Worm (Caenorhabditis elegans) whole organism, L1 larva: ENCODE results near the gene ttll-15.

Experiments used
- C04F5.9 ChIP-seq: sonication (generic microtip); optimal IDR thresholded peaks from 2 replicates; lab custom pipeline; 2016; ENCODE audit warnings: missing genetic modification characterization, missing compliant biosample characterization
- C16A3.4 ChIP-seq: fragments of 150-350 bp; optimal IDR thresholded peaks from 2 replicates; lab custom pipeline; 2014; ENCODE audit warnings: missing biosample characterization, missing genetic modification characterization
- F16B12.6 ChIP-seq: fragments of 150-350 bp; optimal IDR thresholded peaks from 2 replicates; lab custom pipeline; 2014; ENCODE audit warnings: missing biosample characterization, missing genetic modification characterization
- Y116A8C.19 ChIP-seq: sonication (generic microtip); optimal IDR thresholded peaks from 2 replicates; lab custom pipeline; 2016; ENCODE audit warnings: missing compliant biosample characterization, missing genetic modification characterization, borderline replicate concordance
- aly-2 ChIP-seq: fragments of 150-350 bp; optimal IDR thresholded peaks from 2 replicates; lab custom pipeline; 2014; ENCODE audit warnings: missing biosample characterization, missing genetic modification characterization
- ceh-88 ChIP-seq: fragments of 200-800 bp; sonication (Bioruptor generic); IDR thresholded peaks from 2 replicates; pipeline ENCODE4 v1.3.6; 2022; ENCODE audit warnings: missing genetic modification characterization, missing compliant biosample characterization
- ceh-90 ChIP-seq: sonication (generic microtip); optimal IDR thresholded peaks from 2 replicates; lab custom pipeline; 2016; ENCODE audit warnings: missing genetic modification characterization, missing compliant biosample characterization
- ces-1 ChIP-seq: fragments of 150-350 bp; optimal IDR thresholded peaks from 2 replicates; lab custom pipeline; 2014; ENCODE audit warnings: missing biosample characterization, missing genetic modification reagents, missing genetic modification characterization
- dpl-1 ChIP-seq, 3 experiments: fragments of 150-350 bp in 2 of 3; sonication (generic microtip) in 1 of 3; optimal IDR thresholded peaks; 2 replicates each; lab custom pipeline; 2014 to 2017; ENCODE audit warnings: missing biosample characterization in 3 of 3, missing genetic modification characterization in 3 of 3, missing genetic modification reagents in 3 of 3
- dsc-1 ChIP-seq: sonication (generic microtip); optimal IDR thresholded peaks from 2 replicates; lab custom pipeline; 2016; ENCODE audit warnings: mild to moderate bottlenecking, missing genetic modification characterization, missing compliant biosample characterization
- efl-1 ChIP-seq, 4 experiments: fragments of 150-350 bp; optimal IDR thresholded peaks in 3 of 4; peaks in 1 of 4; 1 replicate in 1 of 4; 2 replicates in 3 of 4; lab custom pipeline; 2014; ENCODE audit warnings: missing biosample characterization in 2 of 4, missing genetic modification characterization in 2 of 4, missing genetic modification reagents in 2 of 4
- egl-13 ChIP-seq: sonication (generic microtip); optimal IDR thresholded peaks from 2 replicates; lab custom pipeline; 2016; ENCODE audit warnings: missing genotype, missing genetic modification reagents, missing genetic modification characterization, missing compliant biosample characterization
- elt-2 ChIP-seq: sonication (generic microtip); optimal IDR thresholded peaks from 2 replicates; lab custom pipeline; 2016; ENCODE audit warnings: missing genetic modification characterization, mild to moderate bottlenecking, inconsistent platforms, missing compliant biosample characterization, missing genetic modification reagents
- fkh-8 ChIP-seq: sonication (generic microtip); optimal IDR thresholded peaks from 2 replicates; lab custom pipeline; 2016; ENCODE audit warnings: mild to moderate bottlenecking, missing genetic modification characterization, missing compliant biosample characterization
- hlh-4 ChIP-seq: sonication (generic microtip); optimal IDR thresholded peaks from 2 replicates; lab custom pipeline; 2016; ENCODE audit warnings: mild to moderate bottlenecking, missing genetic modification characterization, missing compliant biosample characterization
- hpl-2 ChIP-seq: fragments of 150-350 bp; optimal IDR thresholded peaks from 2 replicates; lab custom pipeline; 2014; ENCODE audit warnings: missing biosample characterization, missing genetic modification reagents, missing genetic modification characterization
- isw-1 ChIP-seq: fragments of 200-800 bp; sonication (Bioruptor generic); IDR thresholded peaks from 2 replicates; pipeline ENCODE4 v1.3.6; 2022; ENCODE audit warnings: missing genetic modification characterization, missing compliant biosample characterization
- jun-1 ChIP-seq: fragments of 150-350 bp; optimal IDR thresholded peaks from 2 replicates; lab custom pipeline; 2014; ENCODE audit warnings: missing biosample characterization, missing genetic modification reagents, missing genetic modification characterization
- lin-39 ChIP-seq: fragments of 150-350 bp; optimal IDR thresholded peaks from 2 replicates; lab custom pipeline; 2014; ENCODE audit warnings: missing biosample characterization, missing genetic modification reagents, missing genetic modification characterization
- lir-3 ChIP-seq: sonication (generic microtip); optimal IDR thresholded peaks from 2 replicates; lab custom pipeline; 2016; ENCODE audit warnings: mild to moderate bottlenecking, missing genetic modification characterization, moderate library complexity, missing compliant biosample characterization; ENCODE audit not compliant: poor library complexity
- lsy-2 ChIP-seq, 2 experiments: fragments of 150-350 bp; optimal IDR thresholded peaks; 2 replicates each; lab custom pipeline; 2014; ENCODE audit warnings: missing biosample characterization in 2 of 2, missing genetic modification characterization in 2 of 2
- mdl-1 ChIP-seq, 2 experiments: fragments of 150-350 bp; optimal IDR thresholded peaks; 2 replicates each; lab custom pipeline; 2014 to 2017; ENCODE audit warnings: missing biosample characterization in 2 of 2, missing genetic modification characterization in 2 of 2, inconsistent platforms in 1 of 2
- mef-2 ChIP-seq: fragments of 150-350 bp; optimal IDR thresholded peaks from 2 replicates; lab custom pipeline; 2014; ENCODE audit warnings: missing biosample characterization, missing genetic modification characterization
- mep-1 ChIP-seq: fragments of 150-350 bp; optimal IDR thresholded peaks from 2 replicates; lab custom pipeline; 2014; ENCODE audit warnings: missing biosample characterization, missing genetic modification characterization
- nhr-11 ChIP-seq: fragments of 150-350 bp; optimal IDR thresholded peaks from 2 replicates; lab custom pipeline; 2014; ENCODE audit warnings: missing biosample characterization, missing genetic modification characterization
- nhr-12 ChIP-seq: sonication (generic microtip); optimal IDR thresholded peaks from 2 replicates; lab custom pipeline; 2017; ENCODE audit warnings: missing biosample characterization, missing genetic modification characterization
- nhr-20 ChIP-seq: sonication (generic microtip); optimal IDR thresholded peaks from 2 replicates; lab custom pipeline; 2016; ENCODE audit warnings: mild to moderate bottlenecking, missing genetic modification characterization, missing compliant biosample characterization
- nhr-28 ChIP-seq: fragments of 150-350 bp; optimal IDR thresholded peaks from 2 replicates; lab custom pipeline; 2014; ENCODE audit warnings: missing biosample characterization, missing genetic modification characterization
- nhr-47 ChIP-seq: sonication (generic microtip); optimal IDR thresholded peaks from 2 replicates; lab custom pipeline; 2016; ENCODE audit warnings: mild to moderate bottlenecking, missing genetic modification characterization, moderate library complexity, missing compliant biosample characterization
- nhr-71 ChIP-seq: sonication (generic microtip); optimal IDR thresholded peaks from 2 replicates; lab custom pipeline; 2016; ENCODE audit warnings: mild to moderate bottlenecking, missing genetic modification characterization, moderate library complexity, missing compliant biosample characterization
- nhr-76 ChIP-seq: sonication (generic microtip); optimal IDR thresholded peaks from 2 replicates; lab custom pipeline; 2017; ENCODE audit warnings: missing biosample characterization, missing genetic modification characterization
- nhr-77 ChIP-seq: fragments of 150-350 bp; optimal IDR thresholded peaks from 2 replicates; lab custom pipeline; 2014; ENCODE audit warnings: missing biosample characterization, missing genetic modification characterization
- nhr-85 ChIP-seq: sonication (generic microtip); peaks from one replicate; lab custom pipeline; 2016; ENCODE audit warnings: missing genetic modification characterization, inconsistent platforms, missing compliant biosample characterization
- nhr-90 ChIP-seq: sonication (generic microtip); optimal IDR thresholded peaks from 2 replicates; lab custom pipeline; 2016; ENCODE audit warnings: mild to moderate bottlenecking, missing genetic modification characterization, missing compliant biosample characterization; ENCODE audit not compliant: poor library complexity
- pag-3 ChIP-seq: sonication (generic microtip); optimal IDR thresholded peaks from 2 replicates; lab custom pipeline; 2017; ENCODE audit warnings: missing genetic modification characterization, mild to moderate bottlenecking, missing compliant biosample characterization, antibody characterized with exemption, borderline replicate concordance; ENCODE audit not compliant: insufficient read depth
- pax-3 ChIP-seq: fragments of 200-800 bp; sonication (Bioruptor generic); optimal IDR thresholded peaks from 2 replicates; lab custom pipeline; 2018; ENCODE audit warnings: mild to moderate bottlenecking, missing genetic modification characterization, moderate library complexity, missing compliant biosample characterization
- pqm-1 ChIP-seq: sonication (generic microtip); optimal IDR thresholded peaks from 3 replicates; lab custom pipeline; 2017; ENCODE audit warnings: missing biosample characterization, missing genetic modification characterization
- skn-1 ChIP-seq: fragments of 150-350 bp; optimal IDR thresholded peaks from 2 replicates; lab custom pipeline; 2014; ENCODE audit warnings: missing biosample characterization, missing genetic modification characterization
- snpc-4 ChIP-seq: fragments of 150-350 bp; optimal IDR thresholded peaks from 2 replicates; lab custom pipeline; 2014; ENCODE audit warnings: missing biosample characterization, missing genetic modification characterization
- snu-23 ChIP-seq: sonication (generic microtip); optimal IDR thresholded peaks from 2 replicates; lab custom pipeline; 2016; ENCODE audit warnings: missing genetic modification characterization, missing compliant biosample characterization
- sptf-1 ChIP-seq: fragments of 150-350 bp; optimal IDR thresholded peaks from 2 replicates; lab custom pipeline; 2014; ENCODE audit warnings: missing biosample characterization, missing genetic modification characterization
- swsn-7 ChIP-seq: sonication (generic microtip); optimal IDR thresholded peaks from 2 replicates; lab custom pipeline; 2016; ENCODE audit warnings: missing genetic modification characterization, missing compliant biosample characterization
- unc-62 ChIP-seq: fragments of 150-350 bp; optimal IDR thresholded peaks from 2 replicates; lab custom pipeline; 2014; ENCODE audit warnings: missing biosample characterization, missing genetic modification reagents, missing genetic modification characterization
- xbp-1 ChIP-seq: sonication (generic microtip); optimal IDR thresholded peaks from 2 replicates; lab custom pipeline; 2016; ENCODE audit warnings: missing genetic modification characterization, missing compliant biosample characterization
- zag-1 ChIP-seq: fragments of 150-350 bp; optimal IDR thresholded peaks from 2 replicates; lab custom pipeline; 2014; ENCODE audit warnings: missing biosample characterization, missing genetic modification characterization
- zip-4 ChIP-seq: fragments of 200-800 bp; sonication (Bioruptor generic); optimal IDR thresholded peaks from 2 replicates; lab custom pipeline; 2018; ENCODE audit warnings: mild to moderate bottlenecking, missing genetic modification characterization, moderate library complexity, missing compliant biosample characterization
- ztf-11 ChIP-seq, 2 experiments: sonication (generic microtip); optimal IDR thresholded peaks; 2 replicates each; lab custom pipeline; 2016 to 2017; ENCODE audit warnings: missing genetic modification characterization in 2 of 2, missing biosample characterization in 1 of 2, missing compliant biosample characterization in 1 of 2
- ztf-4 ChIP-seq: fragments of 150-350 bp; optimal IDR thresholded peaks from 2 replicates; lab custom pipeline; 2014; ENCODE audit warnings: missing biosample characterization, missing genetic modification characterization

The ttll-15 gene

DNA sequence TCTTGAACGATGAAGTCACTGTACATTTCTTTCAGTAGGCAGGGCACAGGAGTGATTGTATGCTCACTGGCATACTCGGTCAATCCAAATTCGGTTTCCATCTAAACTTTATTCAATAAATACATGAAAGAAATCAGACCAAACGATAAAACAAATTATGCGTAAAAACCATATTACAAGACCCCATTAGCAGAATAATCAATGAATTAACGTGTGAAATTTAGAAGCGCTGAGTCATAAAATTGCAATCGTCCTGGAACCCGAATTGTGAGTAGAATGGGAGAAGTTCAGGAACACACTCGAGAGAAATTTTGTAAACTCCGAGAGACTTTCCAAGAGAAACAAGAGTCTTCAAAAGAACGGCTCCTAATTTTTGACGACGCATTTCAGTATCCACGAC lies 38.9 kb upstream of the ttll-15 start, which contains the start of gene B0024.11:
Gene B0024.11, minus strand, starts transcription at position 101 of the 400 bp plus-strand sequence.
- TF ChIP-seq efl-1 (optimal IDR thresholded peaks at IDR 0.05; lab: Kevin White, UChicago) (no peak), efl-1 (GFP tag; optimal IDR thresholded peaks at IDR 0.05 in 1 of 2; lab: Kevin White, UChicago) (peak in 1 of 2 experiments; percentile 70), unc-62 (GFP tag; lab: Kevin White, UChicago) (no peak), skn-1 (tag; lab: Kevin White, UChicago) (no peak), C04F5.9 (tag; lab: Kevin White, UChicago) (no peak)

DNA sequence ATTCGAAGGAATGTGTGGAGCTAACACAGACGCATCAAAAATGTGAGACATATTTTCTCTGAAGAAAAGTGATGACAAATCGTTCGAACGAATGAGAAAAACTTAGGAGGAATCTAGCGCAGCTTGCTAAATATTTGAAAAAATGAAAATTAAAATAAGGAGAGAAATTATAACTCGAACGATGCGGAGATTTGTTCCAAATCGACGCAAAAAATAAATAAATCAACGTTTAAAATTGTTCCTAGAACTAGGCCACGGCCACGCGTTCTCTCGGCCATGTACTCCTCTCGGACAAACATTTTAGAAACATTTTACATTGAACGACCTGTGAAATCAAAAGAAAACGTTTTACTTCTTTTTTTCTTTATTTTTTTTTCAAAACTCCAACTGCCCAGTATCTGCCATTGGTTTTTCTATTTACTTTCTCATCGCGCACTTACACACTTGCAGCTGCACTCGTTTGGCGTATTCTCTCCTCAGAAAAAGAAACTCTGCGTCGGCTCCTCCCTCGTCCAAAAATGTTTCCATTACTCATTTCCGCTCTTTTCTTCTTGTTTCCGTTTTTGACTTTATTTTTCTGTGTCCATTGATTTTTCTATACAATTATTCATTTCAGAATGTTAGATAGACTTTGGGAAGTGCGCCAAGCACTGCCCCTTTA lies 38.1 kb upstream of the ttll-15 start, which contains the start of the genes gna-1 and B0024.13:
Gene gna-1, minus strand, starts transcription at position 51 of the 661 bp plus-strand sequence.
Gene B0024.13, plus strand, starts transcription at position 611 of the 661 bp plus-strand sequence.
- peak; percentile 19 for TF ChIP-seq jun-1 (tag; lab: Kevin White, UChicago)
- TF ChIP-seq nhr-11, result no peak
- TF ChIP-seq pax-3, result peak; percentile 51
- no peak for TF ChIP-seq F16B12.6 (tag; lab: Kevin White, UChicago)
- no peak for TF ChIP-seq nhr-28 (tag; lab: Kevin White, UChicago)
- no peak for TF ChIP-seq ztf-4 (tag; lab: Kevin White, UChicago)
- peak; percentile 37 to 62 (median 58) for TF ChIP-seq dpl-1 (GFP tag; optimal IDR thresholded peaks at IDR 0.05; lab: Kevin White, UChicago)
- TF ChIP-seq pag-3 (tag; lab: Kevin White, UChicago), result no peak
- peak; percentile 77 for TF ChIP-seq egl-13
- peak; percentile 12 for TF ChIP-seq Y116A8C.19 (tag; lab: Kevin White, UChicago)
- TF ChIP-seq ces-1, result no peak
- TF ChIP-seq mef-2 (tag; lab: Kevin White, UChicago), result no peak
- TF ChIP-seq zag-1 (tag; lab: Kevin White, UChicago), result no peak
- peak; percentile 41 to 70 for TF ChIP-seq efl-1 (optimal IDR thresholded peaks at IDR 0.05; lab: Kevin White, UChicago)
- peak; percentile 65 to 95 for TF ChIP-seq efl-1 (GFP tag; optimal IDR thresholded peaks at IDR 0.05 in 1 of 2; lab: Kevin White, UChicago)
- no peak for TF ChIP-seq sptf-1
- TF ChIP-seq mdl-1 (tag; optimal IDR thresholded peaks at IDR 0.05; lab: Kevin White, UChicago), result no peak
- TF ChIP-seq mep-1 (tag; lab: Kevin White, UChicago), result peak; percentile 72
- peak; percentile 78 for TF ChIP-seq xbp-1 (tag; lab: Kevin White, UChicago)
- TF ChIP-seq lin-39 (tag; lab: Kevin White, UChicago), result no peak
- TF ChIP-seq isw-1 (GFP tag; lab: Robert Waterston, UW), result peak; percentile 57
- TF ChIP-seq snu-23, result peak; percentile 77
- peak; percentile 81 for TF ChIP-seq nhr-20 (tag; lab: Kevin White, UChicago)
- TF ChIP-seq nhr-47 (tag; lab: Kevin White, UChicago), result peak; percentile 81
- no peak for TF ChIP-seq aly-2 (tag; lab: Kevin White, UChicago)
- peak; percentile 83 for TF ChIP-seq nhr-90 (tag; lab: Kevin White, UChicago)
- no peak for TF ChIP-seq pqm-1 (tag; lab: Kevin White, UChicago)
- peak; percentile 41 for TF ChIP-seq elt-2 (tag; lab: Kevin White, UChicago)
- peak; percentile 79 for TF ChIP-seq swsn-7
- TF ChIP-seq lir-3 (tag; lab: Kevin White, UChicago), result peak; percentile 92
- TF ChIP-seq C04F5.9 (tag; lab: Kevin White, UChicago), result peak; percentile 64
- TF ChIP-seq ceh-88 (GFP tag; lab: Robert Waterston, UW), result peak; percentile 22; the same call in 1 of the 2 replicates
- peak; percentile 85 for TF ChIP-seq nhr-71
- peak; percentile 5 for TF ChIP-seq snpc-4
- no peak for TF ChIP-seq nhr-76 (tag; lab: Kevin White, UChicago)
- TF ChIP-seq C16A3.4 (tag; lab: Kevin White, UChicago), result peak; percentile 33
- peak; percentile 44 for TF ChIP-seq skn-1 (tag; lab: Kevin White, UChicago)
- no peak for TF ChIP-seq hpl-2 (GFP tag; lab: Kevin White, UChicago)
- peak in 1 of 2 experiments; percentile 86 for TF ChIP-seq ztf-11 (tag; optimal IDR thresholded peaks at IDR 0.05; lab: Kevin White, UChicago)
- TF ChIP-seq nhr-77, result peak; percentile 35
- TF ChIP-seq hlh-4 (tag; lab: Kevin White, UChicago), result no peak
- TF ChIP-seq fkh-8 (tag; lab: Kevin White, UChicago), result peak; percentile 69
- peak; percentile 86 for TF ChIP-seq ceh-90 (tag; lab: Kevin White, UChicago)
- TF ChIP-seq zip-4, result no peak
- peak; percentile 82 for TF ChIP-seq dsc-1
- peak; percentile 54 to 64 for TF ChIP-seq lsy-2 (tag; optimal IDR thresholded peaks at IDR 0.05; lab: Kevin White, UChicago)
- TF ChIP-seq nhr-12, result no peak
- peak; percentile 87 for TF ChIP-seq nhr-85 (tag; lab: Kevin White, UChicago)
